Fruit fly (Drosophila melanogaster): Measurements from ENCODE around the gene Sema5c.

dm6 chr3L:12042087-12042486, 39.5 kb downstream of the Sema5c start, which contains the start of gene CG6793:
- TF ChIP-seq ttk (optimal IDR thresholded peaks at IDR 0.05), result no peak
- TF ChIP-seq Myc (optimal IDR thresholded peaks at IDR 0.05), result no peak
- no peak for TF ChIP-seq h (optimal IDR thresholded peaks at IDR 0.05)
- no peak for TF ChIP-seq Sin3A (optimal IDR thresholded peaks at IDR 0.05)
- TF ChIP-seq psq (optimal IDR thresholded peaks at IDR 0.05), result no peak
